Worm (Caenorhabditis elegans): Measurements from ENCODE around the gene tpst-2.

DNA sequence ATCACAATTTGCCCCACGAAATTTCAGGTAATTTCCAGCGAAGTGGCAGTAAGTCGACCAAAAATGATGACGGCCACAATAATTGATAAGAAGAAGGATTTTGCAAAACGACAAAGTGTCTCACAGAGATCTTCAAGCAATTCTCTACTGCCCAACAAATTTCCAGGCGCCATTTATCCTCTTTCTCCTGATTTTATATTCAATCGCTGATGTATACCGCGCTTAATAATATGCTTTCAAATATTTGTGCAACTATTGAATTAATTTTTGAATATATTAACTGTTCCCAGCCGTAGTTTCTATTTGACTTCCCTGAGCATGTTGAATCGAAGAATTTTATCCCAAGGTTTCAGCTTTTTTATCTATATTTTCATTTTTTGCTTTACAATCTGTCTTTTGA, at the start of gene tpst-2:
- TF ChIP-seq Y67H2A.10 (GFP tag; conservative IDR thresholded peaks at IDR 0.05) (no peak), snpc-3.4 (tag; optimal IDR thresholded peaks at IDR 0.05) (no peak), mxl-1 (tag; optimal IDR thresholded peaks at IDR 0.05) (no peak), snpc-4 (GFP tag; optimal IDR thresholded peaks at IDR 0.05) (no peak), snpc-4 (tag; optimal IDR thresholded peaks at IDR 0.05) (no peak), nfya-1 (tag; optimal IDR thresholded peaks at IDR 0.05; ENCODE audit: borderline replicate concordance, insufficient read depth) (no peak), ztf-25 (GFP tag; IDR thresholded peaks at IDR 0.05) (no peak), cebp-2 (GFP tag; IDR thresholded peaks at IDR 0.05) (no peak), snpc-1.1 (tag; optimal IDR thresholded peaks at IDR 0.05; ENCODE audit: insufficient read depth) (no peak), ceh-100 (GFP tag; IDR thresholded peaks at IDR 0.05) (no peak), rpc-1 (optimal IDR thresholded peaks at IDR 0.05) (no peak), rpc-1 (tag; optimal IDR thresholded peaks at IDR 0.05) (no peak), ccch-3 (GFP tag; optimal IDR thresholded peaks at IDR 0.05) (no peak), dpl-1 (GFP tag; optimal IDR thresholded peaks at IDR 0.05) (no peak)
